Worm (Caenorhabditis elegans) whole organism, L3 larva: Measurements from ENCODE around the gene lron-10.

Source experiments
- R02D3.7 ChIP-seq: fragments of 150-350 bp; optimal IDR thresholded peaks from 2 replicates; lab custom pipeline; 2014; ENCODE audit warnings: missing biosample characterization, missing genetic modification characterization
- ZK546.5 ChIP-seq: sonication (generic microtip); optimal IDR thresholded peaks from 2 replicates; lab custom pipeline; 2017; ENCODE audit warnings: missing biosample characterization, missing genetic modification characterization
- aly-2 ChIP-seq: fragments of 150-350 bp; optimal IDR thresholded peaks from 2 replicates; lab custom pipeline; 2014; ENCODE audit warnings: missing biosample characterization, missing genetic modification characterization
- ama-1 ChIP-seq: fragments of 150-350 bp; optimal IDR thresholded peaks from 2 replicates; lab custom pipeline; 2018
- ceh-16 ChIP-seq: sonication (generic microtip); optimal IDR thresholded peaks from 2 replicates; lab custom pipeline; 2017; ENCODE audit warnings: missing biosample characterization, missing genetic modification characterization
- ceh-28 ChIP-seq: fragments of 150-350 bp; optimal IDR thresholded peaks from 2 replicates; lab custom pipeline; 2014; ENCODE audit warnings: missing biosample characterization, missing genetic modification reagents, missing genetic modification characterization
- ceh-82 ChIP-seq: fragments of 150-350 bp; optimal IDR thresholded peaks from 2 replicates; lab custom pipeline; 2014; ENCODE audit warnings: missing biosample characterization, missing genetic modification characterization
- ceh-9 ChIP-seq: sonication (generic microtip); optimal IDR thresholded peaks from 2 replicates; lab custom pipeline; 2018; ENCODE audit warnings: missing biosample characterization, missing genetic modification characterization
- daf-12 ChIP-seq: fragments of 150-350 bp; optimal IDR thresholded peaks from 2 replicates; lab custom pipeline; 2014; ENCODE audit warnings: missing biosample characterization, missing genetic modification reagents, missing genetic modification characterization
- egl-27 ChIP-seq: sonication (generic microtip); optimal IDR thresholded peaks from 4 replicates; lab custom pipeline; 2017; ENCODE audit warnings: missing biosample characterization, missing genetic modification reagents, missing genetic modification characterization
- egl-5 ChIP-seq: fragments of 150-350 bp; optimal IDR thresholded peaks from 2 replicates; lab custom pipeline; 2017; ENCODE audit warnings: missing biosample characterization, missing genetic modification reagents, missing genetic modification characterization, inconsistent platforms
- elt-1 ChIP-seq: fragments of 150-350 bp; optimal IDR thresholded peaks from 2 replicates; lab custom pipeline; 2014; ENCODE audit warnings: missing biosample characterization, missing genetic modification characterization
- eor-1 ChIP-seq, 2 experiments: fragments of 150-350 bp; optimal IDR thresholded peaks; 2 replicates each; lab custom pipeline; 2014 to 2018; ENCODE audit warnings: missing biosample characterization in 2 of 2, missing genetic modification characterization in 2 of 2
- fkh-10 ChIP-seq: sonication (generic microtip); optimal IDR thresholded peaks from 2 replicates; lab custom pipeline; 2017; ENCODE audit warnings: missing biosample characterization, missing genetic modification reagents, missing genetic modification characterization
- fkh-2 ChIP-seq: fragments of 150-350 bp; optimal IDR thresholded peaks from 2 replicates; lab custom pipeline; 2014; ENCODE audit warnings: missing biosample characterization, missing genetic modification reagents, missing genetic modification characterization
- hmg-11 ChIP-seq: sonication (generic microtip); optimal IDR thresholded peaks from 2 replicates; lab custom pipeline; 2016; ENCODE audit warnings: missing genetic modification characterization, missing compliant biosample characterization
- jun-1 ChIP-seq: fragments of 150-350 bp; optimal IDR thresholded peaks from 2 replicates; lab custom pipeline; 2014; ENCODE audit warnings: missing biosample characterization, missing genetic modification reagents, missing genetic modification characterization
- lin-15B ChIP-seq: fragments of 150-350 bp; optimal IDR thresholded peaks from 2 replicates; lab custom pipeline; 2014; ENCODE audit warnings: missing biosample characterization, missing genetic modification characterization
- lin-39 ChIP-seq: fragments of 150-350 bp; optimal IDR thresholded peaks from 2 replicates; lab custom pipeline; 2018; ENCODE audit warnings: missing biosample characterization, missing genetic modification reagents, missing genetic modification characterization
- lsy-12 ChIP-seq: sonication (generic microtip); optimal IDR thresholded peaks from 2 replicates; lab custom pipeline; 2016; ENCODE audit warnings: mild to moderate bottlenecking, missing genetic modification characterization, missing compliant biosample characterization
- mdl-1 ChIP-seq: fragments of 150-350 bp; optimal IDR thresholded peaks from 2 replicates; lab custom pipeline; 2014; ENCODE audit warnings: missing biosample characterization, missing genetic modification characterization
- mml-1 ChIP-seq: fragments of 150-350 bp; sonication (generic microtip); optimal IDR thresholded peaks from 3 replicates; lab custom pipeline; 2014; ENCODE audit warnings: missing biosample characterization, missing genetic modification characterization
- nfya-1 ChIP-seq: sonication (generic microtip); optimal IDR thresholded peaks from 2 replicates; lab custom pipeline; 2017; ENCODE audit warnings: missing genetic modification characterization, mild to moderate bottlenecking, missing compliant biosample characterization, antibody characterized with exemption, moderate library complexity; ENCODE audit not compliant: insufficient read depth
- nhr-11 ChIP-seq: fragments of 150-350 bp; optimal IDR thresholded peaks from 2 replicates; lab custom pipeline; 2014; ENCODE audit warnings: missing biosample characterization, missing genetic modification characterization
- nhr-12 ChIP-seq: fragments of 150-350 bp; optimal IDR thresholded peaks from 2 replicates; lab custom pipeline; 2014; ENCODE audit warnings: missing biosample characterization, missing genetic modification characterization
- nhr-23 ChIP-seq: fragments of 150-350 bp; optimal IDR thresholded peaks from 2 replicates; lab custom pipeline; 2014; ENCODE audit warnings: missing biosample characterization, missing genetic modification reagents, missing genetic modification characterization
- nhr-237 ChIP-seq: fragments of 150-350 bp; optimal IDR thresholded peaks from 2 replicates; lab custom pipeline; 2014; ENCODE audit warnings: missing biosample characterization, missing genetic modification characterization
- nhr-25 ChIP-seq: sonication (generic microtip); optimal IDR thresholded peaks from 2 replicates; lab custom pipeline; 2017; ENCODE audit warnings: missing biosample characterization, missing genetic modification characterization
- nhr-28 ChIP-seq: fragments of 150-350 bp; optimal IDR thresholded peaks from 2 replicates; lab custom pipeline; 2014; ENCODE audit warnings: missing biosample characterization, missing genetic modification characterization
- nhr-43 ChIP-seq: sonication (generic microtip); optimal IDR thresholded peaks from 2 replicates; lab custom pipeline; 2016; ENCODE audit warnings: mild to moderate bottlenecking, missing genetic modification characterization, missing compliant biosample characterization; ENCODE audit not compliant: poor library complexity, severe bottlenecking
- nhr-67 ChIP-seq: fragments of 150-350 bp; optimal IDR thresholded peaks from 2 replicates; lab custom pipeline; 2014; ENCODE audit warnings: missing biosample characterization, missing genetic modification characterization
- nhr-76 ChIP-seq: fragments of 150-350 bp; sonication (generic microtip); optimal IDR thresholded peaks from 5 replicates; lab custom pipeline; 2014; ENCODE audit warnings: missing biosample characterization, missing genetic modification characterization
- nhr-77 ChIP-seq: fragments of 150-350 bp; optimal IDR thresholded peaks from 2 replicates; lab custom pipeline; 2014; ENCODE audit warnings: missing biosample characterization, missing genetic modification characterization
- pha-4 ChIP-seq: fragments of 150-350 bp; optimal IDR thresholded peaks from 2 replicates; lab custom pipeline; 2014; ENCODE audit warnings: missing biosample characterization, missing genetic modification reagents, missing genetic modification characterization
- pqm-1 ChIP-seq: fragments of 150-350 bp; optimal IDR thresholded peaks from 2 replicates; lab custom pipeline; 2017; ENCODE audit warnings: missing biosample characterization, missing genetic modification characterization, inconsistent platforms
- skn-1 ChIP-seq: fragments of 150-350 bp; optimal IDR thresholded peaks from 2 replicates; lab custom pipeline; 2014; ENCODE audit warnings: missing biosample characterization, missing genetic modification characterization
- snpc-4 ChIP-seq: fragments of 150-350 bp; optimal IDR thresholded peaks from 2 replicates; lab custom pipeline; 2014; ENCODE audit warnings: missing biosample characterization, missing genetic modification characterization
- tbx-2 ChIP-seq: sonication (generic microtip); optimal IDR thresholded peaks from 2 replicates; lab custom pipeline; 2016; ENCODE audit warnings: mild to moderate bottlenecking, missing genetic modification characterization, missing compliant biosample characterization
- unc-39 ChIP-seq: sonication (generic microtip); optimal IDR thresholded peaks from 4 replicates; lab custom pipeline; 2017; ENCODE audit warnings: missing biosample characterization, missing genetic modification characterization
- unc-62 ChIP-seq: fragments of 150-350 bp; sonication (generic microtip); optimal IDR thresholded peaks from 4 replicates; lab custom pipeline; 2014; ENCODE audit warnings: missing biosample characterization, missing genetic modification reagents, missing genetic modification characterization
- zag-1 ChIP-seq: fragments of 150-350 bp; optimal IDR thresholded peaks from 2 replicates; lab custom pipeline; 2014; ENCODE audit warnings: missing biosample characterization, missing genetic modification characterization
- ztf-11 ChIP-seq: fragments of 150-350 bp; optimal IDR thresholded peaks from 2 replicates; lab custom pipeline; 2014; ENCODE audit warnings: missing biosample characterization, missing genetic modification characterization
- ztf-4 ChIP-seq: fragments of 150-350 bp; optimal IDR thresholded peaks from 2 replicates; lab custom pipeline; 2014; ENCODE audit warnings: missing biosample characterization, missing genetic modification characterization

Gene lron-10

DNA sequence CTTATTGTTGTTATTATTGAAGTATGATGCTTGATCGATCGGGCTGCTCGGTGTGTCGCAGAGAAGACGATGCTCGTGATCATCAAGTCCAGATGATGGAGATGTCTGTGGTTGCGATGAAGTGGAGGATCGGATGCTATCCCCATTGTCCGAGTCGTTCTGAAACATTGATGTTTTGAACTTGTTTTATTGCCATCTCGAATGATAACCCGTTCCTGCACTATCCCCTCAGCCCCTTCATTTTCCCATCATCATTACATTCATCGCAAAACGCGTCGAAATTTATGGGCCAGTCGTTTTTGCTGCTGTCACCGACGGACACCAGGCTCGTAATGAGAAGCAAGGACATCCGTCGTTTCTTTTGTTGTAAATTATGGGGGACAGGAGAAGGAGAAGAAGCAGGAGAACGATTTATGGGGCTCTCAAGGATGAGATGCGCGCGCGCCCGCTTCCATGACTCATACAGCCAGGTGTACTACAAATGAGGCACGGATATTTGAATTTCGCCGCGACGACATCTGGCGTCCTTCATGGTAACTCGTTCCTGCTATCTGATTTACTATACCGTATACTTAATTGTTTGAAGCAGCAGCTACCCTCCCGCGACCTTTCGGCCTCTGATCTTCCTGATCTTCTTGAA is 10.8 kb upstream of the lron-10 start:
- TF ChIP-seq unc-39 (tag; lab: Kevin White, UChicago) (no peak), egl-5 (tag; lab: Kevin White, UChicago) (peak; percentile 12), nhr-28 (tag; lab: Kevin White, UChicago) (no peak), tbx-2 (tag; lab: Kevin White, UChicago) (no peak), nhr-25 (peak; percentile 20), ama-1 (lab: Kevin White, UChicago) (peak; percentile 52)

DNA sequence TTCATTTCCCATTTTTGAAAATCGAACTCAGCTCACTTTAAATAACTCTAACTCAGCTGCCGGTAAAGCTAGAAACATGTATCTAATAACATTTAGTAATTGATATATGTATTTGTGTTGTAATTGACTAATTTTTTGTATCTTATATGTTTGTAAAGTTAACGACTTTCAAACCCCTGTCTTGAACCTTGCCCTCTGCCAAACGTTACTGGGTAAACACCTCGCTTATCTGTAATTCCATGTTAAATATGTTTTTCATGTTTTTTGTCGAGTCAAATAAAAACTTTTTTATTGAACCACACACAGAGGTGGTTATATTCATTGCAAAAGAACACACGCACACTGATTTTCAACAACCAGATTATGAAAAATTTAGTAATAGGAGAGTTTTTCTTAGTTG is 8.6 kb upstream of the lron-10 start:
- no peak for TF ChIP-seq snpc-4 (tag; lab: Kevin White, UChicago)
- TF ChIP-seq aly-2 (tag; lab: Kevin White, UChicago) = no peak
- TF ChIP-seq nhr-237 = no peak
- TF ChIP-seq pqm-1 (tag; lab: Kevin White, UChicago) = no peak
- TF ChIP-seq elt-1 (tag; lab: Kevin White, UChicago) = no peak
- TF ChIP-seq nfya-1 (tag; lab: Kevin White, UChicago) = no peak
- TF ChIP-seq lsy-12 (tag; lab: Kevin White, UChicago) = peak; percentile 3
- TF ChIP-seq pha-4 (tag; lab: Kevin White, UChicago) = peak; percentile 48
- no peak for TF ChIP-seq ZK546.5 (tag; lab: Kevin White, UChicago)

DNA sequence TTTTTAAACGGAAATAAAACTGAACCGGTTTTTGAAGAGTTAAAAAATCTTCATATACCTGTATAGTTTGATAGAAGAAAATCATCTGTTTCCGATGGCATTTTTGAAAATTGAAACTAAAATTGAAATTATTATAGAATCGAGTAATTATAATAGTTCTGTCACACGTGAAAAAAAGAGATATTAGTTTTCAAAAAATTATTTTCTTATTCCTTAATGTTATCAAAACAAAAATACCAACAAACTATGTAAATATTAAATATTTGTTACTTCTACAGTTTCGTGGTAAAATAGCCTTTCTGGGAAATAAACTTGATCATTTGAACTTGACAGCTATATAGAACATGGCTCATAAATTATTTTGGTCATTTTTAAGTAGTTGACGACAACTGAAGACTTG is 7.9 kb upstream of the lron-10 start, which contains the start of gene swt-4:
Gene swt-4, minus strand, starts transcription at position 101 of the 400 bp plus-strand sequence.
- TF ChIP-seq ztf-11 (tag; lab: Kevin White, UChicago) (no peak), egl-27 (tag; lab: Kevin White, UChicago) (no peak), zag-1 (tag; lab: Kevin White, UChicago) (no peak), pha-4 (tag; lab: Kevin White, UChicago) (no peak), nhr-11 (tag; lab: Kevin White, UChicago) (no peak), lin-15B (tag; lab: Kevin White, UChicago) (no peak), nhr-43 (tag; lab: Kevin White, UChicago) (no peak), nhr-76 (tag; lab: Kevin White, UChicago) (no peak), tbx-2 (tag; lab: Kevin White, UChicago) (no peak), ZK546.5 (tag; lab: Kevin White, UChicago) (no peak), ama-1 (lab: Kevin White, UChicago) (no peak), nhr-28 (tag; lab: Kevin White, UChicago) (no peak), snpc-4 (tag; lab: Kevin White, UChicago) (no peak), ceh-16 (tag; lab: Kevin White, UChicago) (no peak), hmg-11 (no peak), ceh-28 (no peak), skn-1 (tag; lab: Kevin White, UChicago) (no peak)

DNA sequence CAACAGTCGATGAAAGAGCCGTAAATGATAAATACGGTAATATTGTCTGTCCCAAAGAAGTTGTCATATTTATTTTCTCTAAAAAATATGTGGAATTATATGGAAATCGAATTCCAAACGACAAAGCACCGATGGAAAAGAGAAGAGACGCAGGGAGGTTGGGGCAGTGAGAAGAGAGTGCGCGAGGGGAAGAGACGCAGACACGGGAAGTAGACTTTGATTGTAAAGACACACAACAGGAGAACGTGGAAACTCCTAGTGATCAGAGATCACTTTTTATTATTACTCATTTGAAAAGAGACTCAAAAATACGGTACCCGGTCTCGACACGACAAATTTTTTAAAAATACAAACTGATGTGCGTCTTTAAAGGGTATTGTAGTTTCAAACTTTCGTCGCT is 7.2 kb upstream of the lron-10 start:
- TF ChIP-seq snpc-4 (tag; lab: Kevin White, UChicago) (no peak), nhr-67 (tag; lab: Kevin White, UChicago) (no peak), nfya-1 (tag; lab: Kevin White, UChicago) (peak; percentile 60), egl-27 (tag; lab: Kevin White, UChicago) (no peak), nhr-12 (tag; lab: Kevin White, UChicago) (no peak), nhr-237 (no peak), zag-1 (tag; lab: Kevin White, UChicago) (no peak), mdl-1 (tag; lab: Kevin White, UChicago) (peak; percentile 30), eor-1 (tag; optimal IDR thresholded peaks at IDR 0.05; lab: Kevin White, UChicago) (no peak), elt-1 (tag; lab: Kevin White, UChicago) (no peak), daf-12 (tag; lab: Kevin White, UChicago) (no peak), ztf-11 (tag; lab: Kevin White, UChicago) (no peak), lsy-12 (tag; lab: Kevin White, UChicago) (no peak), nhr-77 (tag; lab: Kevin White, UChicago) (no peak), nhr-43 (tag; lab: Kevin White, UChicago) (peak; percentile 22), hmg-11 (peak; percentile 76), pqm-1 (tag; lab: Kevin White, UChicago) (peak; percentile 39), ztf-4 (tag; lab: Kevin White, UChicago) (no peak), pha-4 (tag; lab: Kevin White, UChicago) (peak; percentile 71), jun-1 (no peak), ceh-82 (tag; lab: Kevin White, UChicago) (no peak), R02D3.7 (no peak), unc-39 (tag; lab: Kevin White, UChicago) (no peak), ceh-16 (tag; lab: Kevin White, UChicago) (no peak), lin-15B (tag; lab: Kevin White, UChicago) (no peak), nhr-76 (tag; lab: Kevin White, UChicago) (no peak), nhr-28 (tag; lab: Kevin White, UChicago) (no peak), aly-2 (tag; lab: Kevin White, UChicago) (no peak), nhr-25 (no peak), ceh-9 (tag; lab: Kevin White, UChicago) (no peak), mml-1 (tag; lab: Kevin White, UChicago) (no peak), unc-62 (no peak), fkh-2 (no peak), lin-39 (no peak), fkh-10 (GFP tag; lab: Kevin White, UChicago) (no peak), tbx-2 (tag; lab: Kevin White, UChicago) (no peak), nhr-23 (tag; lab: Kevin White, UChicago) (peak; percentile 16)
